Worm (Caenorhabditis elegans): ENCODE results near the gene ZK899.5.

DNA sequence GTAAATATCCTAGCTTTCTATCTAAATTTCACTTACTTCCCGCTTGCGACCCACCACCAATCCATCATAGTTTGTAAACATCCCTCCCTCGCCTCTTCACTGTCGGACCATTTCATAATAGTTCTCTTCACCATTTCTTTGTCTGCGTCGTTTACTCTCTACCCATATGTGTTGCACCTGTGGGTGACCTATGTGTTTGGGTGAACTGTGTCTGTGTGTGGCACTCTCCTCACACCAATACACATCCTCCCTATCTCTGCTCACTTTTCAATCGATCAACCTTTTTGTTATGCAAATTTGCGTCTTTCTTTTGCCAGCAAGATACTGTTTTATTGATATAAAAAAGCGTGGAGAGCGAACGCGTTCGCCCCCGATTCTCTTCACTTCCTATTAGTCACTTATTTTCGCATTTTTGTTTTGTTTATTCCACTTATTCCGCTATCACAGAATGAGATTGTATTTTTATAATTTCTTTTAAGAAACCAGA lies 44.2 kb upstream of the ZK899.5 start:
- TF ChIP-seq him-1 (tag; optimal IDR thresholded peaks at IDR 0.05) (no peak), dao-5 (tag; optimal IDR thresholded peaks at IDR 0.05) (no peak), W03F9.2 (tag; optimal IDR thresholded peaks at IDR 0.05) (no peak)
